Worm (Caenorhabditis elegans): ENCODE data around the gene C06H5.8.
"Not testable (repeated sequence)": the region's sequence is repeated elsewhere in the genome, so short reads cannot be mapped to it uniquely, and the experiment has no call there.

The C06H5.8 gene

ce11 chrV:17918726-17919125, at the start of gene C06H5.8:
Gene C06H5.8 (plus strand): TSS chrV:17919026.
- TF ChIP-seq ref-1 (GFP tag; conservative IDR thresholded peaks at IDR 0.05): no peak
- no peak for TF ChIP-seq flt-1 (GFP tag; IDR thresholded peaks at IDR 0.05)
- no peak for TF ChIP-seq klf-2 (GFP tag; conservative IDR thresholded peaks at IDR 0.05)
- TF ChIP-seq cog-1 (tag; optimal IDR thresholded peaks at IDR 0.05): no peak
- TF ChIP-seq ztf-29 (GFP tag; IDR thresholded peaks at IDR 0.05): no peak
- no peak for TF ChIP-seq T22C8.4 (GFP tag; IDR thresholded peaks at IDR 0.05)

DNA sequence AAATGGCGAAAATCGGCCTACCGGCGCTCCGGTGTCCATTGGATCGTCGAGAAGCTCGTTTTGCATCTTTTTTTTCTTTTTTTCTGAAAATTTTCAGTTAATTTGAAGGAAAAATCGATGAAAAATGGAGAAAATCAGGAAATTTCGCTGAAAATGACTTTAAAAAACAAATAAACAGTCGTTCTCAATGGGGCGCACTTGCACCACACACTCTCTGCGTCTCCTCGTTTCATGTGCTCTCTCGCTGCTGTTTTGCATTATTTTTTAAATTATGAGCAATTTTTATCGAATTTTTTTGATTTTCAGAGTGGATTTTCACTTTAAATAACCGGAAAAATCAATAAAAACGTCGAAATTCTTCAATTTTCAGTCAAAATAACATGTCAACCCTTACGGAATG, 48.3 kb upstream of the C06H5.8 start, which contains the start of gene csn-1:
TSS of gene csn-1 (minus strand) at position 83 of the 400 bp plus-strand sequence.
- TF ChIP-seq klf-2 (GFP tag; conservative IDR thresholded peaks at IDR 0.05) (no peak), ref-1 (GFP tag; conservative IDR thresholded peaks at IDR 0.05) (no peak), T22C8.4 (GFP tag; IDR thresholded peaks at IDR 0.05) (no peak), tab-1 (GFP tag; IDR thresholded peaks at IDR 0.05) (no peak), med-1 (GFP tag; optimal IDR thresholded peaks at IDR 0.05; ENCODE audit: insufficient read depth) (no peak), cog-1 (tag; optimal IDR thresholded peaks at IDR 0.05) (no peak), ztf-29 (GFP tag; IDR thresholded peaks at IDR 0.05) (no peak), flt-1 (GFP tag; IDR thresholded peaks at IDR 0.05) (no peak), ztf-23 (GFP tag; IDR thresholded peaks at IDR 0.05) (no peak)

ce11 chrV:17871049-17871448, 47.8 kb upstream of the C06H5.8 start, which contains the start of gene phf-14:
Gene phf-14 (plus strand): TSS chrV:17871393.
- TF ChIP-seq cog-1 (tag; optimal IDR thresholded peaks at IDR 0.05): no peak
- no peak for TF ChIP-seq med-1 (GFP tag; optimal IDR thresholded peaks at IDR 0.05; ENCODE audit: insufficient read depth)
- no peak for TF ChIP-seq klf-2 (GFP tag; conservative IDR thresholded peaks at IDR 0.05)
- no peak for TF ChIP-seq ref-1 (GFP tag; conservative IDR thresholded peaks at IDR 0.05)
- no peak for TF ChIP-seq ztf-23 (GFP tag; IDR thresholded peaks at IDR 0.05)
- no peak for TF ChIP-seq ztf-29 (GFP tag; IDR thresholded peaks at IDR 0.05)
- TF ChIP-seq T22C8.4 (GFP tag; IDR thresholded peaks at IDR 0.05): no peak
- no peak for TF ChIP-seq tab-1 (GFP tag; IDR thresholded peaks at IDR 0.05)
- no peak for TF ChIP-seq flt-1 (GFP tag; IDR thresholded peaks at IDR 0.05)

DNA sequence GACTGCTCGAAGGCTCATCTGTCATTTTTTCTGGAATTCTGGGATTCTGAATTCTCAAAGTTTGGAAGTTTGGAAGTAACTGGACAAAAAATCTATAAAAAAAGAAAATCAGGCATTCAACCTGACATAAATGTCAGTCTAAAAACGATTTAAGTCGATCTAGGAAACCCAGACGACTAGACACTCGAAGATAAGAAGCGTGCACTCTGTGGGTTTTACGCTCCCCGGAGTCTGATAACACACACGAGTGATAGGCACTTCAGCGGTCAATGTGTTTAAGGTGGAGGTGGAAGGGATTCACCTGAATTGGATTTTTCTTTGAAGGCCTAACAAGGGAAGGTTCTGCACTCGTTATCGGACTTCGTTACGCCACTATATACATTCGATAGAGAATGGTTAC, 29.9 kb upstream of the C06H5.8 start, which contains the start of gene C06H5.6:
TSS of gene C06H5.6 (minus strand) at position 46 of the 400 bp plus-strand sequence.
- TF ChIP-seq flt-1 (GFP tag; IDR thresholded peaks at IDR 0.05) (no peak), ztf-23 (GFP tag; IDR thresholded peaks at IDR 0.05) (no peak), klf-2 (GFP tag; conservative IDR thresholded peaks at IDR 0.05) (no peak), ref-1 (GFP tag; conservative IDR thresholded peaks at IDR 0.05) (no peak), tab-1 (GFP tag; IDR thresholded peaks at IDR 0.05) (no peak), cog-1 (tag; optimal IDR thresholded peaks at IDR 0.05) (no peak), med-1 (GFP tag; optimal IDR thresholded peaks at IDR 0.05; ENCODE audit: insufficient read depth) (no peak), T22C8.4 (GFP tag; IDR thresholded peaks at IDR 0.05) (no peak), ztf-29 (GFP tag; IDR thresholded peaks at IDR 0.05) (no peak)

DNA sequence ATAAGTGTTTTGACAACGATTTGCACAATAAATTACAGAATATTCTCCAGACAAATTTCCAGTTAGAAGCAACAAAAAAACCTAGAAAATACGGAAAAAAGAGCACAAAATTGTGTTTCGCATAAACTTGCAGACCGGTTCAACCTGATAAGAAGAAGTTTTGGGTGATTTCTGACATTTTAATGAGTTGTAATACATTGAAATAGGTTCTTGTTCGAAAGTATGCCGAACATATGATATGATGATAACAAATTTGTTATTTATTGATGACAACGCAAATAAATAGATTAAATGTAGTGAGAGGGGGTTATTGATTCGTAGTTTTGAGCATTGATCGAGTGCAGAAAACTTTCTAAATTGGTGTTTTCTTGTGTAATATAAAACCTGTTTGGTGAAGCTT, 27.5 kb upstream of the C06H5.8 start:
- no peak for TF ChIP-seq flt-1 (GFP tag; IDR thresholded peaks at IDR 0.05)

DNA sequence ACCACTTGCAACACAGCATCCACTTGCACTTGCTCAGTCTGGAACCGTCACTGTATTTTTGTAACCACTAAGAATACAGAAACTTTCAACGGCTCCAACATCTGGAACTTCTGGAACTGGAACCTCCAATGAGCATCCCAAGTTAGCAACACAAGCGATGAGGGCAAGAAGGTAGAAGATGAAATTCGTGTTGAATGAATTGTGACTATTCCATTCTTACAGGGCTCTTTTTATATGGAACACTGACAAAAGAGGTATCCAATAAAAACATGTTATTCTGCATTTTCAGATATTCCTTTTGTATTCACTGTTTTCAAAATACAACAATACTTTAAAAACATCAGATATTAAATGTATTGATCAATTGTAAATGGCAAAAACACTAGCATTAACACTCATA, 24.9 kb upstream of the C06H5.8 start, which contains the start of gene C06H5.11:
TSS of gene C06H5.11 (minus strand) at position 101 of the 400 bp plus-strand sequence.
- TF ChIP-seq ztf-29 (GFP tag; IDR thresholded peaks at IDR 0.05); klf-2 (GFP tag; conservative IDR thresholded peaks at IDR 0.05); cog-1 (tag; optimal IDR thresholded peaks at IDR 0.05): not testable (repeated sequence)

- not testable (repeated sequence) for TF ChIP-seq T22C8.4 (GFP tag; IDR thresholded peaks at IDR 0.05); med-1 (GFP tag; optimal IDR thresholded peaks at IDR 0.05; ENCODE audit: insufficient read depth); ztf-23 (GFP tag; IDR thresholded peaks at IDR 0.05)
Observed at ce11 chrV:17894485-17894884, 24.3 kb upstream of the C06H5.8 start, which contains the start of gene C06H5.12. Gene C06H5.12 (plus strand): TSS chrV:17894785.

DNA sequence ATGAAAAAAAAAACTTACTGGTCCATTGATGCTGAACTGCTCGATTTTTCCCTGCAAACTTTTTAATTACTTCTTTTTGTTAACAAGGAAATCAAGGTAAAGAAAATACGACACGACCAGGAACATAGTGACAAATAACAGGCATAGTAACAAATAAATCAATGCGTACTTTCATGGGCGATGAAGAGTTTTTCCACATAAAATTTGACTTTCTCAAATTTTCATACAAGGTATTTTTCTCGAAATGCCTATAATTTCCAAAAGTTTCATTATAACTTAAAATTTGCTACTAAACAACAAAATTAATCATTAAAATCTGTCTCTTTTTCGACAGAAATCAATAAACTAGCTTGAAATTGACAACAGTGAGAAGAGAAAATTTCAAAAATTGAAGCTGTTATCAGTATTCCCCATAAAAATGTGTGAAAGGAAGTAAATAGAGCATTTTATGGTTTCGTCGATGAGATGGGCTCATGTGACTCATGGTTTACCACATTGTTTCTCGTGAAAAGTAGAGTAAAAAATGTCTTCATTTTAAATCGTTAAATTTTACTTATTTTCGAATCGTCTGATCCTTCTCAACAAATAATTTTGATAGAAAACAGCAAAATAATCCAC, 22.0 kb upstream of the C06H5.8 start, which contains the start of gene fbxa-156:
TSS of gene fbxa-156 (minus strand) at position 51 of the 618 bp plus-strand sequence.
- TF ChIP-seq cog-1 (tag; optimal IDR thresholded peaks at IDR 0.05): no peak
- no peak for TF ChIP-seq T22C8.4 (GFP tag; IDR thresholded peaks at IDR 0.05)
- no peak for TF ChIP-seq flt-1 (GFP tag; IDR thresholded peaks at IDR 0.05)
- TF ChIP-seq ref-1 (GFP tag; conservative IDR thresholded peaks at IDR 0.05): no peak
- no peak for TF ChIP-seq klf-2 (GFP tag; conservative IDR thresholded peaks at IDR 0.05)
- no peak for TF ChIP-seq ztf-29 (GFP tag; IDR thresholded peaks at IDR 0.05)
- TF ChIP-seq tab-1 (GFP tag; IDR thresholded peaks at IDR 0.05): no peak
- TF ChIP-seq ztf-23 (GFP tag; IDR thresholded peaks at IDR 0.05): no peak
- TF ChIP-seq med-1 (GFP tag; optimal IDR thresholded peaks at IDR 0.05; ENCODE audit: insufficient read depth): no peak

DNA sequence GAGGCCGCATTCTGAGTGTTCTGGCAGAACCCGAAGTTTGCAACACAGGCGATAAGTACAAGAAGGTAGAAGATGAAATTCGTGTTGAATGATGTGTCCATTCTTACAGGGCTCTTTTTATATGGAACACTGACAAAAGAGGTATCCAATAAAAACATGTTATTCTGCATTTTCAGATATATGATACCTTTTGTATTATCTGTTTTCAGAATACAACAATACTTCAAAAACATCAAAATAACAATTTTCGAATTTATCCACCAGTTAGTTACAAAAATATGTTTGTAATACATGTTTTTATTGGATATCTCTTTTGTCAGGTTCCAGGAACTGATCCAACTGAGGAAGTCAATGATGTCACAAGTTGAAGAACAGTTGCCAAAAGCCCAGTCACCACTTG, 21.2 kb upstream of the C06H5.8 start, which contains the start of gene C06H5.13:
TSS of gene C06H5.13 (minus strand) at position 101 of the 400 bp plus-strand sequence.
- not testable (repeated sequence) for TF ChIP-seq T22C8.4 (GFP tag; IDR thresholded peaks at IDR 0.05); ztf-23 (GFP tag; IDR thresholded peaks at IDR 0.05); klf-2 (GFP tag; conservative IDR thresholded peaks at IDR 0.05)

ce11 chrV:17899503-17899902, 19.3 kb upstream of the C06H5.8 start, which contains the start of gene fbxa-157:
Gene fbxa-157 (plus strand): TSS chrV:17899803.
- no peak for TF ChIP-seq ztf-23 (GFP tag; IDR thresholded peaks at IDR 0.05)
- TF ChIP-seq klf-2 (GFP tag; conservative IDR thresholded peaks at IDR 0.05): no peak
- TF ChIP-seq cog-1 (tag; optimal IDR thresholded peaks at IDR 0.05): no peak
- TF ChIP-seq med-1 (GFP tag; optimal IDR thresholded peaks at IDR 0.05; ENCODE audit: insufficient read depth): no peak
- TF ChIP-seq ztf-29 (GFP tag; IDR thresholded peaks at IDR 0.05): no peak
- no peak for TF ChIP-seq T22C8.4 (GFP tag; IDR thresholded peaks at IDR 0.05)
- no peak for TF ChIP-seq flt-1 (GFP tag; IDR thresholded peaks at IDR 0.05)
- TF ChIP-seq ref-1 (GFP tag; conservative IDR thresholded peaks at IDR 0.05): no peak
- no peak for TF ChIP-seq tab-1 (GFP tag; IDR thresholded peaks at IDR 0.05)

Measured in whole organism, midembryonic.